Worm (Caenorhabditis elegans): ENCODE data around the gene W07G4.2.

DNA sequence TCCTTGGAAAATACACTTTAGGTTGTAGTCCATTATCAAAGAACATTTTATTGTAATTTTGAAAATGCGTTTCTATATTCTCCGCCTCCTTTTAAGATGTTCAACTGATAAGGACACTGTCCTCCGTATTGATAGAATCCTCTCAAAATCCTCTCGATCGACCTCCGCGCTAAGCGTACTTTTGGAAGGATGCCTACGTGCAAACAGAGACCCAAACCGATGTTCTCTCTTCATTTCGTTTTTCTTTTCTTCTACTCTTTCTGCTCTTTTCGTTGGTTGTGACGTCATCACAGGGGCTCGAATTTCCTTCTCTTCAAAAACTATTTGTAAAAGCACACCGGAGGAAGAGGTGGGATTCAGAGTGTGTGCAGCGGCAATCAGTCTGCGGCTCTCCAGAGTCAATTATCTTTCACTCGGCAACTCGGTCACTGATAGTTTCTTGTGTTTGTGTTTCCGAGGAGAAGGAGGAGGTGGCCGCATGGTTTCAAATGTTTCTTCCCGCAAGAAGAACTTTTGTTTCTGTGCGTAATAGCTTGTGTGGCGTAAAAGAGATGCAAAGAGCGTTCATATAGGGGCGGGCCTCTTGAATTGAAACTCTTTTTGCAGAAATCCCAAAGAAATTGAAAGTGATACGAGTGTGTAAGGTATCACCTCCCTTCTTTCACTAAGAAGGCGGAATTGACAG lies 46.2 kb upstream of the W07G4.2 start, which contains the start of gene C34B4.2:
- no peak for TF ChIP-seq snpc-4 (tag; optimal IDR thresholded peaks at IDR 0.05)
- TF ChIP-seq F13H6.1 (tag; optimal IDR thresholded peaks at IDR 0.05), result peak; percentile 96
- TF ChIP-seq nhr-237 (tag; optimal IDR thresholded peaks at IDR 0.05), result no peak
- peak; percentile 16 for TF ChIP-seq unc-39 (tag; optimal IDR thresholded peaks at IDR 0.05)
- no peak for TF ChIP-seq ZK546.5 (tag; optimal IDR thresholded peaks at IDR 0.05)

All from whole organism, L2 larva.